Fruit fly (Drosophila melanogaster) whole organism, pupa: Measurements from ENCODE around the gene CG7739.
A peak's percentile ranks its signal among the peaks of the same experiment; 100 is the strongest.

Experiments
- CG10348 ChIP-seq: fragments of 200-800 bp; sonication (Bioruptor generic); IDR thresholded peaks from 2 replicates; pipeline ENCODE4 v1.3.6; 2022; ENCODE audit warnings: missing biosample characterization, missing genetic modification characterization
- CG12605 ChIP-seq: fragments of 200-800 bp; sonication (Bioruptor generic); IDR thresholded peaks from 2 replicates; pipeline ENCODE4 v1.3.6; 2022; ENCODE audit warnings: missing biosample characterization, missing genetic modification characterization
- CG13204 ChIP-seq: fragments of 200-800 bp; sonication (Bioruptor generic); optimal IDR thresholded peaks from 2 replicates; lab custom pipeline; 2018; ENCODE audit warnings: missing biosample characterization, mild to moderate bottlenecking, missing genetic modification characterization, moderate library complexity
- CG14655 ChIP-seq: fragments of 200-800 bp; sonication (Bioruptor generic); optimal IDR thresholded peaks from 3 replicates; lab custom pipeline; 2017; ENCODE audit warnings: mild to moderate bottlenecking, missing biosample characterization, missing genetic modification reagents, missing genetic modification characterization
- CG15710 ChIP-seq: fragments of 200-800 bp; sonication (Bioruptor generic); optimal IDR thresholded peaks from 2 replicates; lab custom pipeline; 2018; ENCODE audit warnings: missing biosample characterization, mild to moderate bottlenecking, missing genetic modification characterization, moderate library complexity
- CG17806 ChIP-seq: fragments of 200-800 bp; sonication (Bioruptor generic); optimal IDR thresholded peaks from 2 replicates; lab custom pipeline; 2018; ENCODE audit warnings: missing biosample characterization, mild to moderate bottlenecking, missing genetic modification characterization, moderate library complexity
- CG32121 ChIP-seq: fragments of 200-800 bp; sonication (Bioruptor generic); IDR thresholded peaks from 2 replicates; pipeline ENCODE4 v1.3.6; 2022; ENCODE audit warnings: missing biosample characterization, missing genetic modification characterization
- CG34367 ChIP-seq: fragments of 200-800 bp; sonication (Bioruptor generic); optimal IDR thresholded peaks from 2 replicates; lab custom pipeline; 2018; ENCODE audit warnings: missing biosample characterization, mild to moderate bottlenecking, missing genetic modification characterization
- CG4496 ChIP-seq: fragments of 200-800 bp; sonication (Bioruptor generic); IDR thresholded peaks from 3 replicates; pipeline ENCODE4 v1.3.6; 2022; ENCODE audit warnings: missing biosample characterization, missing genetic modification characterization
- CG8159 ChIP-seq: fragments of 200-800 bp; sonication (Bioruptor generic); optimal IDR thresholded peaks from 3 replicates; lab custom pipeline; 2018; ENCODE audit warnings: missing biosample characterization, mild to moderate bottlenecking, missing genetic modification characterization, moderate library complexity
- CG8301 ChIP-seq: fragments of 200-800 bp; sonication (Bioruptor generic); optimal IDR thresholded peaks from 2 replicates; lab custom pipeline; 2018; ENCODE audit warnings: missing biosample characterization, mild to moderate bottlenecking, missing genetic modification characterization
- CG9948 ChIP-seq: fragments of 200-800 bp; sonication (Bioruptor generic); optimal IDR thresholded peaks from 2 replicates; lab custom pipeline; 2018; ENCODE audit warnings: missing biosample characterization, mild to moderate bottlenecking, missing genetic modification characterization, moderate library complexity
- D1 ChIP-seq: fragments of 200-800 bp; sonication (Bioruptor generic); optimal IDR thresholded peaks from 2 replicates; lab custom pipeline; 2018; ENCODE audit warnings: missing biosample characterization, mild to moderate bottlenecking, missing genetic modification characterization, moderate library complexity
- EcR ChIP-seq: fragments of 200-800 bp; sonication (Bioruptor generic); optimal IDR thresholded peaks from 3 replicates; lab custom pipeline; 2019; ENCODE audit warnings: missing biosample characterization, missing genetic modification characterization, mild to moderate bottlenecking, moderate library complexity, missing genetic modification reagents
- Ets98B ChIP-seq: fragments of 200-800 bp; sonication (Bioruptor generic); IDR thresholded peaks from 2 replicates; pipeline ENCODE4 v1.3.6; 2022; ENCODE audit warnings: missing biosample characterization, missing genetic modification characterization
- Pif1A ChIP-seq: fragments of 200-800 bp; sonication (Bioruptor generic); optimal IDR thresholded peaks from 3 replicates; lab custom pipeline; 2016; ENCODE audit warnings: missing biosample characterization, missing genetic modification characterization
- Pif1B ChIP-seq: fragments of 200-800 bp; sonication (Bioruptor generic); optimal IDR thresholded peaks from 3 replicates; lab custom pipeline; 2016; ENCODE audit warnings: missing biosample characterization, missing genetic modification characterization
- Snoo ChIP-seq: fragments of 200-800 bp; sonication (Bioruptor generic); optimal IDR thresholded peaks from 3 replicates; lab custom pipeline; 2017; ENCODE audit warnings: missing biosample characterization, mild to moderate bottlenecking, missing genetic modification characterization, inconsistent platforms
- fd96Ca ChIP-seq: fragments of 200-800 bp; sonication (Bioruptor generic); IDR thresholded peaks from 3 replicates; pipeline ENCODE4 v1.3.6; 2022; ENCODE audit warnings: missing biosample characterization, missing genetic modification characterization
- gl ChIP-seq: fragments of 200-800 bp; sonication (Bioruptor generic); optimal IDR thresholded peaks from 2 replicates; lab custom pipeline; 2018; ENCODE audit warnings: missing biosample characterization, mild to moderate bottlenecking, missing genetic modification characterization
- rn ChIP-seq: fragments of 200-800 bp; sonication (Bioruptor generic); IDR thresholded peaks from 2 replicates; pipeline ENCODE4 v1.3.6; 2022; ENCODE audit warnings: missing biosample characterization, missing genetic modification characterization

The CG7739 gene

dm6 chr3L:15548843-15549242 is 14.0 kb downstream of the CG7739 start:
- TF ChIP-seq EcR: no peak
- TF ChIP-seq CG10348: no peak
- TF ChIP-seq CG4496 (GFP tag; lab: Robert Waterston, UW): no peak
- no peak for TF ChIP-seq CG9948 (tag; lab: Kevin White, UChicago)
- no peak for TF ChIP-seq rn (GFP tag; lab: Robert Waterston, UW)
- TF ChIP-seq CG34367 (tag; lab: Kevin White, UChicago): no peak
- no peak for TF ChIP-seq CG17806 (tag; lab: Kevin White, UChicago)
- no peak for TF ChIP-seq CG8159 (tag; lab: Kevin White, UChicago)
- TF ChIP-seq CG13204: no peak
- no peak for TF ChIP-seq gl (tag; lab: Kevin White, UChicago)
- TF ChIP-seq CG14655 (GFP tag; lab: Kevin White, UChicago): no peak
- TF ChIP-seq, all 21 proteins: peak for 0

- TF ChIP-seq fd96Ca (no peak), CG14655 (GFP tag; lab: Kevin White, UChicago) (no peak), CG10348 (no peak)
Measured at dm6 chr3L:15547187-15547790, 15.6 kb downstream of the CG7739 start.

DNA sequence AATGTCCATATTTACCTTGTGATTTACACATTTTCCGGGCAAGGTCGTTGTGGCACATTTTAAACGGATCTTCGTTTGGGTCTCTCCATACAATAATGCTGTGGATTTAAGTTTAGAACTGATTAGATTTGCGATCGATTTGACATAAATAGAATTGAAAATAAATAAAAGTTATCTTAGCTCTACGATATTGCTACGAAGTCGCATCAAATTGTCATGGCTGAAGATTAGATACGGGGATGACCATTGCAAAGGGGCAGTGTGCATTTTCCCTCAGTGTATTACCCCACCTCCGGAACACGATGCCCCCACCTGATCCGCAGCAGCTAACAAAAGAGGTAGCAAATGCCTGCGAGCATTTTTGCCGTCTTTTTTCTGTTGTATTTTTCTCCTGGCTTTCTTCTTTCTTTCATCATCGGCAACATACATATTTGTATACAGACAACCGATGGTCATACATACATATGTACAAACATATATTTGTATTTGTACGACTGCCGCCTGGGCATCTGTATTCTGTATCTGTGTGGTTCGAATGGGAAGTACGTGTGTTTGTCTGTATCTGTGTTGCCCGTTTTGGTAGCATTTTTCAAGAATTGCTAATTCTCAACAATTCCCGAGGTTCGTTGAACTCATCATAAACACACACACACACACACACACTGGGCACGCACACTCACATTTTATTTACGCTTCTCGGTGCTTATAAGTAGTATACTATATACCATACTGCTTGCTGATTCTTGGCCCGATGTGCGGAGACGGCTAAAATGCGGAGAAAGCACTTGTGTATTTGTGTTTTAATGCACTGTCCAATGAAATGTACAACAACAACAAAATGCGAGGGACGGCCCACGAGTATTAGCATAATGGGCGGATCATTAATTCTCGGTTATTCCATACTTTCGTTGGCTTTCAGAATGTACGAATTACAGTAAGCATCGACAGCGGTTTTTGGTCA is 18.1 kb downstream of the CG7739 start:
- TF ChIP-seq CG32121 (GFP tag; lab: Robert Waterston, UW) (no peak), EcR (peak; percentile 72), CG15710 (tag; lab: Kevin White, UChicago) (no peak), CG34367 (tag; lab: Kevin White, UChicago) (no peak), CG9948 (tag; lab: Kevin White, UChicago) (no peak), gl (tag; lab: Kevin White, UChicago) (no peak), CG4496 (GFP tag; lab: Robert Waterston, UW) (peak; percentile 15; the same call in 1 of the 3 replicates), CG17806 (tag; lab: Kevin White, UChicago) (no peak), CG10348 (no peak), Snoo (tag; lab: Kevin White, UChicago) (peak; percentile 24), CG8159 (tag; lab: Kevin White, UChicago) (no peak), D1 (tag; lab: Kevin White, UChicago) (no peak), CG13204 (no peak), CG14655 (GFP tag; lab: Kevin White, UChicago) (peak; percentile 60), Pif1A (GFP tag; lab: Kevin White, UChicago) (peak; percentile 20), fd96Ca (no peak; the same call in 2 of the 3 replicates), CG8301 (tag; lab: Kevin White, UChicago) (peak; percentile 44), rn (GFP tag; lab: Robert Waterston, UW) (no peak), Ets98B (GFP tag; lab: Robert Waterston, UW) (peak; percentile 11; the same call in 1 of the 2 replicates), CG12605 (GFP tag; lab: Robert Waterston, UW) (no peak), Pif1B (GFP tag; lab: Kevin White, UChicago) (no peak)

DNA sequence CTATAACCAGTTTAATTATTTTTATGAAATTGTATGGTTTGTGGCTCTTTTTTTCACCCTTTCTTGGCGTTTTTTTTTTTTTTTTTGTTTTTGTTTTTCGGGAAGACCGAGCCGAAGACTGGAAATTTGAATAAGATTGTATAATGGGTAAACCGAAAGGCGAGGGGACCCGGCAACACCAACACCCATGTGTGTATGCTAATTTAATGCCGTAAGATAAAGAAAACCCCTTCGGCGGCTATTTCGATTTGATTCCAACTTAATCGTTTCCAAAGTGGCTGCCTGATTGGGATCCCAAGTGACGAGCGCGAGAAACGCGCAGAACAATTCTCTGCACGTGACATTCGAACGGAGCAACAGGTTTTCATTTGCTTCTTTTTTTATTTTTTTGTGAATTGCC is 19.4 kb downstream of the CG7739 start:
- no peak for TF ChIP-seq Snoo (tag; lab: Kevin White, UChicago)
- TF ChIP-seq rn (GFP tag; lab: Robert Waterston, UW): no peak
- no peak for TF ChIP-seq CG14655 (GFP tag; lab: Kevin White, UChicago)
- TF ChIP-seq CG8159 (tag; lab: Kevin White, UChicago): no peak
- TF ChIP-seq fd96Ca: no peak
- TF ChIP-seq CG10348: no peak
- no peak for TF ChIP-seq CG8301 (tag; lab: Kevin White, UChicago)
- no peak for TF ChIP-seq Ets98B (GFP tag; lab: Robert Waterston, UW)
- no peak for TF ChIP-seq CG12605 (GFP tag; lab: Robert Waterston, UW)
- no peak for TF ChIP-seq CG32121 (GFP tag; lab: Robert Waterston, UW)
- TF ChIP-seq CG4496 (GFP tag; lab: Robert Waterston, UW): no peak
- TF ChIP-seq CG15710 (tag; lab: Kevin White, UChicago): no peak
- TF ChIP-seq Pif1A (GFP tag; lab: Kevin White, UChicago): no peak
- no peak for TF ChIP-seq CG9948 (tag; lab: Kevin White, UChicago)
- no peak for TF ChIP-seq gl (tag; lab: Kevin White, UChicago)
- TF ChIP-seq CG34367 (tag; lab: Kevin White, UChicago): no peak

- TF ChIP-seq CG14655 (GFP tag; lab: Kevin White, UChicago) (no peak), CG4496 (GFP tag; lab: Robert Waterston, UW) (0 out of 3 replicates have a peak, but pooled peaks have one; percentile 2)
Measured at dm6 chr3L:15543049-15543448, 19.8 kb downstream of the CG7739 start.

- TF ChIP-seq CG17806 (tag; lab: Kevin White, UChicago) (no peak), fd96Ca (no peak), CG8301 (tag; lab: Kevin White, UChicago) (no peak), Pif1B (GFP tag; lab: Kevin White, UChicago) (no peak), CG13204 (no peak), CG15710 (tag; lab: Kevin White, UChicago) (no peak), CG32121 (GFP tag; lab: Robert Waterston, UW) (no peak), Ets98B (GFP tag; lab: Robert Waterston, UW) (no peak), gl (tag; lab: Kevin White, UChicago) (no peak), CG34367 (tag; lab: Kevin White, UChicago) (no peak), rn (GFP tag; lab: Robert Waterston, UW) (no peak), CG12605 (GFP tag; lab: Robert Waterston, UW) (no peak)
Measured at dm6 chr3L:15541281-15541680, 21.6 kb downstream of the CG7739 start.
